Fruit fly (Drosophila melanogaster) ovary, adult (tissue): Measurements from ENCODE around the gene Vps33B.

Experiments
- CG17801 ChIP-seq: fragments of 200-800 bp; optimal IDR thresholded peaks from 2 replicates; lab custom pipeline; 2019; ENCODE audit warnings: missing biosample characterization, mild to moderate bottlenecking, missing genetic modification characterization, moderate library complexity; ENCODE audit not compliant: partially characterized antibody

Gene Vps33B

DNA sequence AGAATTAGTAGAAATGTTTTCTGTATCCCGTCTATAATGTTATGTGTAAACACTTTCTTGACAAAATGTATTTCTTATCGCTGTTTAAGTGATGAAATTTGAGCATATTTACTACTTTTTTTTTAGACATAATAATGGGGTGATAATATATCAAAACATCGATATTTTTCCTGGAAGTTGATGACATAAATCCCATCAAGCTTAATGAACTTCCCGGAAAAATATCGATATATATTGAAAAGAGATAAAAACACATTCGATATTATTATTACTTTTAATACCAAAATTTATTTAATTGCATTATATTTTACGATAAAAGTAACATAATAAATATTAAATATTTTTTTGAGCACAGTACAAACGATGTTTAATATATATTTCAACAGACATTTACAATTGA is 22.5 kb downstream of the Vps33B start:
- no peak for TF ChIP-seq CG17801 (GFP tag; lab: Kevin White, UChicago)

DNA sequence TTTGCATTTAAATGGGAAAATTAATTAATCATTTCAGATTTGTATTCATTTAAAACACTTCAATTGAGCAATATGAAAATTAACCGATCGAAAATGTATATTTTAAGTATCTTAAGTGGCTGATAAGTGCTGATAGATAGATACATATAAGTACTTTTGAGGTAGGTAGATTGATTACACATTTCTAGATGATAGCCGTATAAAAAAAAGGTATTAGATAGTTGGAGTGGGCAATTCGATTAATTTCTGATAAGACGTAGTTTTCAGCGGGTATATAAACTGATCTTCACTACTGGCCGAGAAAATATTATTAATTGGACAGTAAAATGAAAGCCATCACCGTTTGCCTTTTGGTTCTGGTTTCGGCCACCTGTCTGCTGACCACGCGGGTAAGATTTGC is 31.6 kb downstream of the Vps33B start, which contains the start of gene CG5107:
CG5107 (plus strand) TSS at position 301 of the 400 bp plus-strand sequence.
- no peak for TF ChIP-seq CG17801 (GFP tag; lab: Kevin White, UChicago)

DNA sequence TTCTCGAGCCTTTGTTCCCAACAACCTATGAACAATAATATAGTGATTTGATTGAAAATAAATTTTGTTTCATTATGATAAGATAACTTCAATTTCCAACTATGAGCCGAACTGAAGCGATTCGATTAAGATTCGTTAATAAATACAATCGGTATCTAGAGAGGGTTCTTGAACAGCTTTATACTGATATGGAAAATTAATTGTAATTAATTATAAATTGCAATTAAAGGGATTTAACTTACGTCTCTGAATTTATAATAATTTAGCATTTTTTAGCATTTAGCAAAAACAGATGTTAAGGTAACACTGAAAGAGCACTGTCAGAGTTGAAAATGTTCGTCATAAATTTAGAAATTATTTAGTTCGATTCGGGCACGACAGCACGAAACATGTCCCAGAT is 32.7 kb downstream of the Vps33B start, which contains the start of gene CG5111:
CG5111 (plus strand) TSS at position 301 of the 400 bp plus-strand sequence.
- TF ChIP-seq CG17801 (GFP tag; lab: Kevin White, UChicago), result no peak

DNA sequence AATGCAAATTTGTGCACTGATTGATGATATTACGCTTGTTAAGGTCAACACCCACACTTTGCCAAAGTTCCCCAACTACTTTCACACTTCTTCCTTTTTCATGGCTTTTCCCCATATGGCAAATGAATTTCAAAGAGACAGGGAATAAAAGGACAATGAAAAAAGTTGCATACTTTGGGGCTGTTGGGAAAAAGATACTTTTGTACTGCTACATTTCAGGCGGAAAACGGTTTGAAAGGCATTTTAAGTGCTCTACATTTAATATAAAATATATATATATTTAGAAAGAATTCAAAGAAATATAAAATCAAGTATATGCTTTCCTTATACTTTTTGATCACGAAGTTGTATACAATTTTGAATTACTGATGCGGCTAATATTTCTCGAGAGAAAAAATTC is 39.5 kb downstream of the Vps33B start:
- no peak for TF ChIP-seq CG17801 (GFP tag; lab: Kevin White, UChicago)

DNA sequence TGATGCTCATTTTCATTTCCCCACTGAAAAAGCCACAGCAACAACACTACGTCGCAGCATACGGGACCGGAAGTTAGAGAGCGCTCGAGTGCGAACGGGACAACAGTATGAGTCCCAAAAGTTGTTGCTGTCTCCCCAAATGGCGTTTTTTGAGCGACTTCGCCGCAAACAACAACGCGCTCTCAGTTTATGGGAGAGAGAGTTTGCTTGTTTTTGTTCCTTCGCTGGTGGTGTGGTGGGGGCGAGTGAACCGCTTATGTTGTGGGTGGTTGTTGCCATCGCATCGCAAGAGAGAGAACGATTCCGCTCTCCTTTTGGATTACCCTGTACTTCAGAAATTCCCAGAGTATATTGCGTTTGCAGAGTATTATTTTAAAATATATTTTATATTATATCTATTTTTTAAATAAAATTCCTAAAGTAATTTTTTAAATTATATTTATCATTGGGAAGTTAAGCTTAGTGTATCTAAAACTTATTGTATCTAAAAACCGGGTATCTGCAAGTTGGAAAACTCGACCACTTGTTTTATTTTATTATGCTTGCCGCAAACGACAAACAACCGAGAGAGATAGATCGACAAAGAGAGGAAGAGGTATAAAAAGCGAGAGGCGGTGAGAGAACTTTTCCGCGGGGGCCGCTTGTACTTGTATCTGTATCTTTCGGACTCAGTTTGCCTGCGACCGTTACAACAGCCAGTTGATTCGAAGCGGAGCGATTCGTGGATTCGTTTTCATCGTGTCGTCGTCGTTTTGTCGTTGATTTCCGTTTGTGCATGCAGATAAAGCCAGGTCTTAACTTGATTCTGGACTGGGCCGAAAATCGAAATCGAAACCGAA is 42.4 kb downstream of the Vps33B start, which contains the start of gene msi:
msi (plus strand) TSS at position 669 of the 839 bp plus-strand sequence.
- peak; percentile 86 for TF ChIP-seq CG17801 (GFP tag; lab: Kevin White, UChicago)

DNA sequence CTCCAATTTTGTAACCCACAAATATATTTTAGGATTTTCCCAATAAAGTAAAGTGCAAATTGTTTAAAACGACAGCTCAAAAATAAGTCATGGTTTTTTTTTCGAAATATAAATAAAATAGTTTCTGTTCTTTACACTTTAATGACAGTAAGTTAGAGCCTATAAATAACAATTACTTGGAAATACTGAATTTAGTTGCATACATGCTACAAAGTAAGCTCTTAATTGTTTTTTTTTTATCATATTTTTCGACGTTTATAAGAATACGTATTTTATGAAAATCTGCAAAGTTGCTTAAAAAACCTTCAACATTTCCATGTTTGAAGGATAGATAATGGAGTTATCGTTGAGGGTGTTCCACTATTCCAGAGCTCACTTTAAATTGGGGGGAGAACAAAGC is 44.2 kb downstream of the Vps33B start:
- TF ChIP-seq CG17801 (GFP tag; lab: Kevin White, UChicago), result no peak

DNA sequence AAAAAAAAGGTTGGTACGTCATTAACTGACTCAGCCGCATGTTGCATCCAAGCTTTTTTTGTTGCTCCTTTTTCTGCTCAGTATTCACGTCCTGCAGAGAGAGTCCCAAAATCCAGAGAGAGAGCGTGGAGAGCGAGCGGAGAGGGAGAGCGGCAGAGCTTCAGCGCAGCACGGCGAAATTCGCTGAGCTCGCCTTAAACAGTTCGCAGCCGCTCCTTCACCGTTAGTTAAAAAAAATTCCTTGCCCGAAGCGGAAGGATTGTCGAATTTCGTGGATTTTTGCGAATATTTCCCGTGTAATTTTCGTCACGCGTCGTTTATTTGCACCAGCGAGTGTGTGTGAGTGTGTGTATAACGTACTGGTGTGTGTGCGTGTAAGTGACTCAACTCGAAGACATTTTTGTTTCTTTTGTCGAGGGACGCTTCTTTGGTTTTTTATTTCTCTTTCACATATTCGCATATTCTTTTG is 44.8 kb downstream of the Vps33B start:
- TF ChIP-seq CG17801 (GFP tag; lab: Kevin White, UChicago), result peak; percentile 79

DNA sequence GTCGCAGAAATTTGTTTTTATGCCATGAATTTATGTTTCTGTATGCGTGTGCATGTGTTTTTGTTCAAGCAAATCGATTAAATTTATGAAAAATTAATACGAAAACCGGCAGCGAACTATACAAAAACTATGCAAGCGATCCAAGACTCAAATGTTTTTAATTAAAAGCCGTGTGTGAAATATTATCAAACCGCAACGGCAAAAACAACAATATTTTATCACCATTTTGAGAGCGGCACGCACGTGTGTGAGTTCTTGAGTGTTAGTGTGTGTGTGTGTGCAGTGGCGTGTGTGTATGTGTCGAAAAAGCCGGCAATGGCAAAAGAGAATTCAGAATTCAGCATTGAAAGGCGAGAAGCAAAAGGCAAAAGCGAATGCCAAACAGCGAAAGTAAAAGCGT is 45.3 kb downstream of the Vps33B start:
- no peak for TF ChIP-seq CG17801 (GFP tag; lab: Kevin White, UChicago)

DNA sequence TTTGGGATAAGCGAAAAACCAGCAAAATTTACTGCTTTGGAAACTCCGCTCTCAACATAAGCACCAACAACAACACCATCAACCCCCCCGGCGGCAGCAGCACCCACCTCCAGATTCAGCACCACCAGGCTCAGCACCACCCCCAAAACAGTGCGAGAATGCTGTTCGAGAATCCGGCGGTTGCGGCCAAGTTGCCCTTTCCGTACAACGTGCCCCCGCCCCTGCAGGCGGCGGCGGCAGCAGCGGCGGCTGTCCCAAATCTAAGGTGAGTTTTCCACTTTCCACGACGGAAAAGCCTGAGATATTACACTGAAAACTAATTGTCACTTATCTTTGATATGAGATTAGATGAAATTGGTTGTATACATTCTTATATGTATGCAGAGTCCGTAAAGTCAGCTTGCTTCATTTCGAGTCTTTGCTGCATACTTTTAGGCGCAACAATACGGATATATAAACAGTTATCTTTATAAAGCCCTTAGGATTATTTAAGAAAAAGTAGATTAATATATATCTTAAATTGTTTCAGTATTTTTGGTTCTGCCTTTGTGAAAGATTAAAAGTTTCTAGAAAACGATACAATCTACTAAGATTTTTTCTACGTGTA is 46.3 kb downstream of the Vps33B start:
- no peak for TF ChIP-seq CG17801 (GFP tag; lab: Kevin White, UChicago)
